Fruit fly (Drosophila melanogaster) whole organism, embryonic: ENCODE measurements around the gene CG15170.

Experiments
- Aef1 ChIP-seq: fragments of 200-800 bp; sonication (Bioruptor generic); IDR thresholded peaks from 3 replicates; pipeline ENCODE4 v1.3.6; 2022; ENCODE audit warnings: missing biosample characterization, missing genetic modification characterization
- CG10147 ChIP-seq: fragments of 200-800 bp; sonication (Bioruptor generic); optimal IDR thresholded peaks from 2 replicates; lab custom pipeline; 2019; ENCODE audit warnings: missing biosample characterization, mild to moderate bottlenecking, missing genetic modification characterization, moderate library complexity
- CG10431 ChIP-seq: fragments of 200-800 bp; sonication (Bioruptor generic); optimal IDR thresholded peaks from 3 replicates; lab custom pipeline; 2018; ENCODE audit warnings: missing biosample characterization, mild to moderate bottlenecking, missing genetic modification characterization
- CG12659 ChIP-seq: fragments of 200-800 bp; sonication (Bioruptor generic); optimal IDR thresholded peaks from 3 replicates; lab custom pipeline; 2017; ENCODE audit warnings: mild to moderate bottlenecking, missing biosample characterization, missing genetic modification reagents, missing genetic modification characterization
- CG13287 ChIP-seq: fragments of 200-800 bp; sonication (Bioruptor generic); IDR thresholded peaks from 2 replicates; pipeline ENCODE4 v1.3.6; 2022; ENCODE audit warnings: missing biosample characterization, missing genetic modification characterization; ENCODE audit not compliant: partially characterized antibody
- CG14965 ChIP-seq: fragments of 200-800 bp; sonication (Bioruptor generic); optimal IDR thresholded peaks from 2 replicates; lab custom pipeline; 2016; ENCODE audit warnings: missing biosample characterization, missing genetic modification characterization, borderline replicate concordance
- CG1647 ChIP-seq: fragments of 200-800 bp; sonication (Bioruptor generic); optimal IDR thresholded peaks from 3 replicates; lab custom pipeline; 2016; ENCODE audit warnings: missing biosample characterization, missing genetic modification characterization
- CG18599 ChIP-seq: fragments of 200-800 bp; sonication (Bioruptor generic); optimal IDR thresholded peaks from 3 replicates; lab custom pipeline; 2017; ENCODE audit warnings: missing biosample characterization, missing genetic modification characterization, mild to moderate bottlenecking, moderate library complexity, missing genetic modification reagents
- CG2875 ChIP-seq: fragments of 200-800 bp; sonication (Bioruptor generic); optimal IDR thresholded peaks from 2 replicates; lab custom pipeline; 2017; ENCODE audit warnings: missing biosample characterization, mild to moderate bottlenecking, missing genetic modification characterization, missing genetic modification reagents
- CG30020 ChIP-seq: fragments of 200-800 bp; optimal IDR thresholded peaks from 2 replicates; lab custom pipeline; 2019; ENCODE audit warnings: missing biosample characterization, mild to moderate bottlenecking, missing genetic modification characterization, moderate library complexity
- CG3995 ChIP-seq: fragments of 200-800 bp; sonication (Bioruptor generic); optimal IDR thresholded peaks from 3 replicates; lab custom pipeline; 2016; ENCODE audit warnings: missing biosample characterization, missing genetic modification characterization
- CG4282 ChIP-seq: fragments of 200-800 bp; sonication (Bioruptor generic); optimal IDR thresholded peaks from 2 replicates; lab custom pipeline; 2016; ENCODE audit warnings: missing biosample characterization, missing genetic modification characterization
- CG4404 ChIP-seq: fragments of 200-800 bp; sonication (Bioruptor generic); IDR thresholded peaks from 2 replicates; pipeline ENCODE4 v1.3.6; 2022; ENCODE audit warnings: missing biosample characterization, missing genetic modification characterization
- CG4707 ChIP-seq: fragments of 200-800 bp; sonication (Bioruptor generic); optimal IDR thresholded peaks from 2 replicates; lab custom pipeline; 2018; ENCODE audit warnings: missing biosample characterization, mild to moderate bottlenecking, missing genetic modification characterization, moderate library complexity
- CG5245 ChIP-seq: fragments of 200-800 bp; sonication (Bioruptor generic); optimal IDR thresholded peaks from 3 replicates; lab custom pipeline; 2016; ENCODE audit warnings: missing biosample characterization, missing genetic modification characterization
- CG7786 ChIP-seq: fragments of 200-800 bp; sonication (Bioruptor generic); optimal IDR thresholded peaks from 2 replicates; lab custom pipeline; 2016; ENCODE audit warnings: missing biosample characterization, missing genetic modification characterization
- CG9215 ChIP-seq: fragments of 200-800 bp; sonication (Bioruptor generic); IDR thresholded peaks from 2 replicates; pipeline ENCODE4 v1.3.6; 2022; ENCODE audit warnings: missing biosample characterization, missing genetic modification characterization
- CG9932 ChIP-seq: fragments of 200-800 bp; sonication (Bioruptor generic); IDR thresholded peaks from 2 replicates; pipeline ENCODE4 v1.3.6; 2022; ENCODE audit warnings: missing biosample characterization, missing genetic modification characterization
- Doc3 ChIP-seq: fragments of 200-800 bp; sonication (Bioruptor generic); IDR thresholded peaks from 3 replicates; pipeline ENCODE4 v1.3.6; 2022; ENCODE audit warnings: missing biosample characterization, missing genetic modification characterization; ENCODE audit not compliant: partially characterized antibody
- Dp ChIP-seq: fragments of 200-800 bp; sonication (Bioruptor generic); optimal IDR thresholded peaks from 2 replicates; lab custom pipeline; 2018; ENCODE audit warnings: missing biosample characterization, mild to moderate bottlenecking, missing genetic modification characterization, moderate library complexity
- Elba2 ChIP-seq: fragments of 200-800 bp; sonication (Bioruptor generic); optimal IDR thresholded peaks from 3 replicates; lab custom pipeline; 2016; ENCODE audit warnings: missing biosample characterization, missing genetic modification characterization
- Fer1 ChIP-seq: fragments of 200-800 bp; sonication (Bioruptor generic); optimal IDR thresholded peaks from 2 replicates; lab custom pipeline; 2017; ENCODE audit warnings: missing biosample characterization, mild to moderate bottlenecking, missing genetic modification characterization
- HLH4C ChIP-seq: fragments of 200-800 bp; sonication (Bioruptor generic); IDR thresholded peaks from 3 replicates; pipeline ENCODE4 v1.3.6; 2022; ENCODE audit warnings: missing biosample characterization, missing genetic modification characterization; ENCODE audit not compliant: partially characterized antibody
- Mes4 ChIP-seq: fragments of 200-800 bp; sonication (Bioruptor generic); optimal IDR thresholded peaks from 2 replicates; lab custom pipeline; 2016; ENCODE audit warnings: missing biosample characterization, missing genetic modification characterization
- Mrtf ChIP-seq: fragments of 200-800 bp; sonication (Bioruptor generic); IDR thresholded peaks from 3 replicates; pipeline ENCODE4 v1.3.6; 2022; ENCODE audit warnings: missing biosample characterization, missing genetic modification characterization
- Poxn ChIP-seq: fragments of 200-800 bp; sonication (Bioruptor generic); IDR thresholded peaks from 2 replicates; pipeline ENCODE4 v1.3.6; 2022; ENCODE audit warnings: missing biosample characterization, missing genetic modification characterization
- Rfx ChIP-seq: fragments of 200-800 bp; sonication (Bioruptor generic); IDR thresholded peaks from 2 replicates; pipeline ENCODE4 v1.3.6; 2022; ENCODE audit warnings: missing biosample characterization, missing genetic modification characterization
- Side ChIP-seq: fragments of 200-800 bp; sonication (Bioruptor generic); optimal IDR thresholded peaks from 2 replicates; lab custom pipeline; 2016; ENCODE audit warnings: missing biosample characterization, missing genetic modification characterization
- Sin3A ChIP-seq: fragments of >200 bp; optimal IDR thresholded peaks from 2 replicates; lab custom pipeline; 2018
- Sry-β ChIP-seq: fragments of 200-800 bp; sonication (Bioruptor generic); optimal IDR thresholded peaks from 2 replicates; lab custom pipeline; 2018; ENCODE audit warnings: missing biosample characterization, mild to moderate bottlenecking, missing genetic modification characterization, moderate library complexity
- Sry-δ ChIP-seq: fragments of 200-800 bp; sonication (Bioruptor generic); optimal IDR thresholded peaks from 2 replicates; lab custom pipeline; 2016; ENCODE audit warnings: missing biosample characterization, missing genetic modification characterization
- YL-1 ChIP-seq: fragments of 200-800 bp; sonication (Bioruptor generic); optimal IDR thresholded peaks from 3 replicates; lab custom pipeline; 2017; ENCODE audit warnings: missing biosample characterization, mild to moderate bottlenecking, missing genetic modification characterization
- az2 ChIP-seq: fragments of 200-800 bp; sonication (Bioruptor generic); optimal IDR thresholded peaks from 3 replicates; lab custom pipeline; 2016; ENCODE audit warnings: missing biosample characterization, missing genetic modification characterization
- cas ChIP-seq: fragments of 200-800 bp; sonication (Bioruptor generic); IDR thresholded peaks from 2 replicates; pipeline ENCODE4 v1.3.6; 2022; ENCODE audit warnings: missing biosample characterization, missing genetic modification characterization
- crol ChIP-seq: fragments of 200-800 bp; sonication (Bioruptor generic); IDR thresholded peaks from 2 replicates; pipeline ENCODE4 v1.3.6; 2022; ENCODE audit warnings: missing biosample characterization, missing genetic modification characterization
- dimm ChIP-seq: fragments of 200-800 bp; sonication (Bioruptor generic); IDR thresholded peaks from 2 replicates; pipeline ENCODE4 v1.3.6; 2022; ENCODE audit warnings: missing biosample characterization, missing genetic modification characterization
- eve ChIP-seq, 2 experiments: fragments of >200 bp; optimal IDR thresholded peaks; 2 replicates each; lab custom pipeline; 2017; ENCODE audit warnings: missing biosample characterization in 2 of 2, missing genetic modification characterization in 2 of 2
- exex ChIP-seq: fragments of 200-800 bp; sonication (Bioruptor generic); optimal IDR thresholded peaks from 4 replicates; lab custom pipeline; 2018; ENCODE audit warnings: missing biosample characterization, mild to moderate bottlenecking, missing genetic modification characterization, moderate library complexity
- fru ChIP-seq: fragments of >200 bp; optimal IDR thresholded peaks from 2 replicates; lab custom pipeline; 2017
- gro ChIP-seq: fragments of 200-800 bp; sonication (Bioruptor generic); optimal IDR thresholded peaks from 2 replicates; lab custom pipeline; 2016; ENCODE audit warnings: missing biosample characterization, missing genetic modification characterization
- ken ChIP-seq: fragments of 200-800 bp; sonication (Bioruptor generic); IDR thresholded peaks from 3 replicates; pipeline ENCODE4 v1.3.6; 2022; ENCODE audit warnings: missing biosample characterization, missing genetic modification characterization
- mam ChIP-seq: fragments of 200-800 bp; sonication (Bioruptor generic); optimal IDR thresholded peaks from 3 replicates; lab custom pipeline; 2016; ENCODE audit warnings: missing biosample characterization, missing genetic modification characterization
- pho ChIP-seq: fragments of 200-800 bp; sonication (Bioruptor generic); optimal IDR thresholded peaks from 2 replicates; lab custom pipeline; 2016; ENCODE audit warnings: missing biosample characterization, missing genetic modification characterization
- pnt ChIP-seq: fragments of 200-800 bp; sonication (Bioruptor generic); optimal IDR thresholded peaks from 3 replicates; lab custom pipeline; 2016; ENCODE audit warnings: missing biosample characterization, missing genetic modification characterization
- pros ChIP-seq: fragments of 200-800 bp; sonication (Bioruptor generic); optimal IDR thresholded peaks from 3 replicates; lab custom pipeline; 2019; ENCODE audit warnings: missing biosample characterization, mild to moderate bottlenecking, missing genetic modification characterization, moderate library complexity
- pzg ChIP-seq: fragments of 200-800 bp; sonication (Bioruptor generic); optimal IDR thresholded peaks from 3 replicates; lab custom pipeline; 2018; ENCODE audit warnings: missing biosample characterization, mild to moderate bottlenecking, missing genetic modification characterization, moderate library complexity
- ro ChIP-seq: fragments of 200-800 bp; sonication (Bioruptor generic); IDR thresholded peaks from 2 replicates; pipeline ENCODE4 v1.3.6; 2022; ENCODE audit warnings: missing biosample characterization, missing genetic modification characterization
- slou ChIP-seq: fragments of 200-800 bp; sonication (Bioruptor generic); optimal IDR thresholded peaks from 3 replicates; lab custom pipeline; 2016; ENCODE audit warnings: missing biosample characterization, missing genetic modification characterization
- sqz ChIP-seq: fragments of 200-800 bp; sonication (Bioruptor generic); optimal IDR thresholded peaks from 3 replicates; lab custom pipeline; 2018; ENCODE audit warnings: missing biosample characterization, mild to moderate bottlenecking, missing genetic modification characterization
- tin ChIP-seq: fragments of 200-800 bp; sonication (Bioruptor generic); optimal IDR thresholded peaks from 3 replicates; lab custom pipeline; 2016; ENCODE audit warnings: missing biosample characterization, missing genetic modification characterization
- trem ChIP-seq: fragments of 200-800 bp; optimal IDR thresholded peaks from 3 replicates; lab custom pipeline; 2019; ENCODE audit warnings: missing biosample characterization, mild to moderate bottlenecking, missing genetic modification characterization, moderate library complexity
- vnd ChIP-seq: fragments of 200-800 bp; sonication (Bioruptor generic); IDR thresholded peaks from 3 replicates; pipeline ENCODE4 v1.3.6; 2022; ENCODE audit warnings: missing biosample characterization, missing genetic modification characterization; ENCODE audit not compliant: partially characterized antibody
- yki ChIP-seq: fragments of >200 bp; optimal IDR thresholded peaks from 3 replicates; lab custom pipeline; 2018

CG15170 gene

DNA sequence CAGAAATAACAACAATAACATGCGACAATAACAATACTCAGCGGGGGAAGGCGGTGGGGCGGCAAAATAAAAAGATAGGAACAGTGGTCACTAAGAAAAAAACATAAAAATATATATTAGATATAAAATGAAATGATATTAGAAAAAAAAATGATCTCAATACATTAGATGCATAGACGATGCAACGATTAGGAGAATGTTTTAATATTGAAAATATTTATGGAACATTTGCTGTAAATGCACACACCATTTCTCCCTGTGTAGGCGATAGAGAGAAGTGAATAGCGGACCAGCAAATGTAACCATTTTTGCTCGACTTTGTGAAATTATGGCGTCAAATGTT lies 23.8 kb downstream of the CG15170 start (continued):
- TF ChIP-seq mam (GFP tag; lab: Kevin White, UChicago) (peak; percentile 66), fru (lab: Kevin White, UChicago) (no peak), pzg (GFP tag; lab: Kevin White, UChicago) (no peak), YL-1 (GFP tag; lab: Kevin White, UChicago) (no peak), CG18599 (GFP tag; lab: Kevin White, UChicago) (peak; percentile 93), CG30020 (tag; lab: Kevin White, UChicago) (no peak), CG2875 (peak; percentile 3), CG9932 (GFP tag; lab: Robert Waterston, UW) (peak; percentile 95), pho (GFP tag; lab: Kevin White, UChicago) (peak; percentile 73), CG5245 (peak; percentile 19), eve (GFP tag; optimal IDR thresholded peaks at IDR 0.05; lab: Kevin White, UChicago) (no peak), Doc3 (GFP tag; lab: Robert Waterston, UW) (no peak), Fer1 (GFP tag; lab: Kevin White, UChicago) (peak; percentile 90), gro (peak; percentile 61), Aef1 (GFP tag; lab: Robert Waterston, UW) (peak; percentile 86), Sry-β (GFP tag; lab: Kevin White, UChicago) (no peak), CG10147 (GFP tag; lab: Kevin White, UChicago) (peak; percentile 75), CG4404 (GFP tag; lab: Robert Waterston, UW) (peak; percentile 80), CG1647 (GFP tag; lab: Kevin White, UChicago) (peak; percentile 25), CG7786 (GFP tag; lab: Kevin White, UChicago) (peak; percentile 2), Sin3A (lab: Kevin White, UChicago) (no peak), crol (GFP tag; lab: Robert Waterston, UW) (peak; percentile 81), Mes4 (no peak), ro (GFP tag; lab: Robert Waterston, UW) (peak; percentile 70), CG10431 (GFP tag; lab: Kevin White, UChicago) (no peak), Elba2 (GFP tag; lab: Kevin White, UChicago) (peak; percentile 13), pnt (GFP tag; lab: Kevin White, UChicago) (no peak), tin (GFP tag; lab: Kevin White, UChicago) (peak; percentile 62), CG13287 (0 out of 2 replicates have a peak, but pooled peaks have one; percentile 12), trem (tag; lab: Kevin White, UChicago) (peak; percentile 50), slou (peak; percentile 63), ken (GFP tag; lab: Robert Waterston, UW) (peak; percentile 65; the same call in 2 of the 3 replicates), CG4282 (GFP tag; lab: Kevin White, UChicago) (no peak), Poxn (peak; percentile 86), Side (GFP tag; lab: Kevin White, UChicago) (peak; percentile 41), cas (GFP tag; lab: Robert Waterston, UW) (peak; percentile 86), Dp (GFP tag; lab: Kevin White, UChicago) (no peak), CG12659 (GFP tag; lab: Kevin White, UChicago) (peak; percentile 49), Sry-δ (no peak), yki (lab: Kevin White, UChicago) (no peak), az2 (GFP tag; lab: Kevin White, UChicago) (peak; percentile 39), pros (no peak), exex (peak; percentile 65), HLH4C (GFP tag; lab: Robert Waterston, UW) (no peak), CG9215 (GFP tag; lab: Robert Waterston, UW) (peak; percentile 85), CG14965 (GFP tag; lab: Kevin White, UChicago) (no peak), dimm (GFP tag; lab: Robert Waterston, UW) (peak; percentile 52), CG4707 (GFP tag; lab: Kevin White, UChicago) (peak; percentile 16), CG3995 (GFP tag; lab: Kevin White, UChicago) (no peak), Rfx (GFP tag; lab: Robert Waterston, UW) (peak; percentile 98), Mrtf (GFP tag; lab: Robert Waterston, UW) (peak; percentile 82), sqz (GFP tag; lab: Kevin White, UChicago) (peak; percentile 8), vnd (GFP tag; lab: Robert Waterston, UW) (no peak)
